Fruit fly (Drosophila melanogaster): ENCODE data around the gene CG33062.
A peak's percentile ranks its signal among the peaks of the same experiment; 100 is the strongest.
"Not testable (repeated sequence)": the region's sequence is repeated elsewhere in the genome, so short reads cannot be mapped to it uniquely, and the experiment has no call there.

Gene CG33062

dm6 chr3L:19446394-19447349, at the start of gene CG33062, which contains the start of gene Chd3:
TSS of gene CG33062 (minus strand) at chr3L:19446444.
TSS of gene Chd3 (plus strand) at chr3L:19447173.
- TF ChIP-seq Myc (optimal IDR thresholded peaks at IDR 0.05), result no peak
- TF ChIP-seq Hnf4 (GFP tag; optimal IDR thresholded peaks at IDR 0.05), result no peak
- no peak for TF ChIP-seq Jra (GFP tag; optimal IDR thresholded peaks at IDR 0.05)
- TF ChIP-seq ey (GFP tag; optimal IDR thresholded peaks at IDR 0.05), result no peak
- TF ChIP-seq usp (GFP tag; optimal IDR thresholded peaks at IDR 0.05), result no peak
- no peak for TF ChIP-seq OdsH (GFP tag; optimal IDR thresholded peaks at IDR 0.05)
- no peak for TF ChIP-seq Abd-B (GFP tag; optimal IDR thresholded peaks at IDR 0.05)
- no peak for TF ChIP-seq dsf (GFP tag; optimal IDR thresholded peaks at IDR 0.05; ENCODE audit: borderline replicate concordance)
- TF ChIP-seq sage (GFP tag; optimal IDR thresholded peaks at IDR 0.05), result no peak
- peak; percentile 9 for TF ChIP-seq HLH106 (tag; optimal IDR thresholded peaks at IDR 0.05)
- no peak for TF ChIP-seq Hr78 (GFP tag; optimal IDR thresholded peaks at IDR 0.05)
- TF ChIP-seq N (GFP tag; optimal IDR thresholded peaks at IDR 0.05), result peak; percentile 26
- no peak for TF ChIP-seq h (GFP tag; optimal IDR thresholded peaks at IDR 0.05)
- TF ChIP-seq rgr (GFP tag; optimal IDR thresholded peaks at IDR 0.05), result no peak
- TF ChIP-seq Rel (GFP tag; optimal IDR thresholded peaks at IDR 0.05), result no peak
- no peak for TF ChIP-seq Rel (tag; optimal IDR thresholded peaks at IDR 0.05)
- no peak for TF ChIP-seq dl (GFP tag; optimal IDR thresholded peaks at IDR 0.05; ENCODE audit: insufficient read depth in 1 of 2, partially characterized antibody in 2 of 2)
- TF ChIP-seq CG32264 (GFP tag; optimal IDR thresholded peaks at IDR 0.05), result no peak
- TF ChIP-seq Dif (GFP tag; optimal IDR thresholded peaks at IDR 0.05; ENCODE audit: partially characterized antibody), result no peak
- no peak for TF ChIP-seq Vsx2 (GFP tag; optimal IDR thresholded peaks at IDR 0.05; ENCODE audit: partially characterized antibody)
- TF ChIP-seq dmrt93B (GFP tag; optimal IDR thresholded peaks at IDR 0.05), result peak; percentile 21
- no peak for TF ChIP-seq brk (GFP tag; optimal IDR thresholded peaks at IDR 0.05)
- TF ChIP-seq Sp1 (GFP tag; optimal IDR thresholded peaks at IDR 0.05), result no peak
- no peak for TF ChIP-seq Dfd (GFP tag; optimal IDR thresholded peaks at IDR 0.05)
- TF ChIP-seq fru (GFP tag; optimal IDR thresholded peaks at IDR 0.05), result no peak

- TF ChIP-seq Hnf4 (GFP tag; optimal IDR thresholded peaks at IDR 0.05) (no peak), lola (GFP tag; optimal IDR thresholded peaks at IDR 0.05) (no peak), Abd-B (GFP tag; optimal IDR thresholded peaks at IDR 0.05) (no peak), usp (GFP tag; optimal IDR thresholded peaks at IDR 0.05) (no peak), HLH106 (tag; optimal IDR thresholded peaks at IDR 0.05) (no peak), Myc (optimal IDR thresholded peaks at IDR 0.05) (no peak), woc (GFP tag; optimal IDR thresholded peaks at IDR 0.05) (no peak), Jra (GFP tag; optimal IDR thresholded peaks at IDR 0.05) (no peak), brk (GFP tag; optimal IDR thresholded peaks at IDR 0.05) (no peak), jim (GFP tag; optimal IDR thresholded peaks at IDR 0.05) (no peak), CG9705 (GFP tag; optimal IDR thresholded peaks at IDR 0.05) (no peak), ey (GFP tag; optimal IDR thresholded peaks at IDR 0.05) (no peak), Mio (GFP tag; optimal IDR thresholded peaks at IDR 0.05) (no peak), CG32264 (GFP tag; optimal IDR thresholded peaks at IDR 0.05) (no peak)
Measured at dm6 chr3L:19494954-19495353, 48.7 kb upstream of the CG33062 start.

- TF ChIP-seq Dif (GFP tag; optimal IDR thresholded peaks at IDR 0.05; ENCODE audit: partially characterized antibody); h (GFP tag; optimal IDR thresholded peaks at IDR 0.05); ey (GFP tag; optimal IDR thresholded peaks at IDR 0.05): not testable (repeated sequence)
Measured at dm6 chr3L:19487260-19487659, 41.0 kb upstream of the CG33062 start, which contains the start of gene CG32212. TSS of gene CG32212 (plus strand) at chr3L:19487560.

dm6 chr3L:19486398-19486797, 40.2 kb upstream of the CG33062 start, which contains the start of gene brv1:
TSS of gene brv1 (minus strand) at chr3L:19486498.
- TF ChIP-seq brk (GFP tag; optimal IDR thresholded peaks at IDR 0.05) (no peak), GATAd (GFP tag; optimal IDR thresholded peaks at IDR 0.05) (no peak), ey (GFP tag; optimal IDR thresholded peaks at IDR 0.05) (no peak), pan (optimal IDR thresholded peaks at IDR 0.05) (no peak), Abd-B (GFP tag; optimal IDR thresholded peaks at IDR 0.05) (no peak), dl (GFP tag; optimal IDR thresholded peaks at IDR 0.05; ENCODE audit: insufficient read depth in 1 of 2, partially characterized antibody in 2 of 2) (no peak), OdsH (GFP tag; optimal IDR thresholded peaks at IDR 0.05) (no peak), Mio (GFP tag; optimal IDR thresholded peaks at IDR 0.05) (no peak), N (GFP tag; optimal IDR thresholded peaks at IDR 0.05) (no peak), Sp1 (GFP tag; optimal IDR thresholded peaks at IDR 0.05) (no peak), Myc (optimal IDR thresholded peaks at IDR 0.05) (no peak), fru (GFP tag; optimal IDR thresholded peaks at IDR 0.05) (no peak), sv (GFP tag; optimal IDR thresholded peaks at IDR 0.05) (no peak), Hr78 (GFP tag; optimal IDR thresholded peaks at IDR 0.05) (no peak), CG32264 (GFP tag; optimal IDR thresholded peaks at IDR 0.05) (no peak)
